Worm (Caenorhabditis elegans): ENCODE results near the gene C44C10.11.

- TF ChIP-seq sptf-1 (tag; optimal IDR thresholded peaks at IDR 0.05) (no peak), zip-8 (tag; optimal IDR thresholded peaks at IDR 0.05) (no peak), mep-1 (tag; optimal IDR thresholded peaks at IDR 0.05) (no peak), pha-4 (tag; optimal IDR thresholded peaks at IDR 0.05) (no peak), nhr-28 (tag; optimal IDR thresholded peaks at IDR 0.05) (no peak), unc-62 (GFP tag; optimal IDR thresholded peaks at IDR 0.05) (no peak)
These were observed 28.5 kb upstream of the C44C10.11 start, which contains the start of gene nspa-9 for ce11 chrX:11738602-11739100.

Measured in whole organism, mixed stage, embryonic.